Worm (Caenorhabditis elegans) whole organism, midembryonic: ENCODE data around the gene EGAP1.5.

Source experiments
- cog-1 ChIP-seq: sonication (generic microtip); optimal IDR thresholded peaks from 2 replicates; lab custom pipeline; 2016; ENCODE audit warnings: missing genetic modification characterization, missing compliant biosample characterization
- klf-2 ChIP-seq: fragments of 200-800 bp; sonication (Bioruptor generic); conservative IDR thresholded peaks from 2 replicates; pipeline ENCODE4 v1.3.6; 2022; ENCODE audit warnings: missing genetic modification reagents, missing genetic modification characterization, missing compliant biosample characterization
- ref-1 ChIP-seq: fragments of 200-800 bp; sonication (Bioruptor generic); conservative IDR thresholded peaks from 2 replicates; pipeline ENCODE4 v1.3.6; 2022; ENCODE audit warnings: missing genetic modification reagents, missing genetic modification characterization, missing compliant biosample characterization
- tab-1 ChIP-seq: fragments of 200-800 bp; sonication (Bioruptor generic); IDR thresholded peaks from 2 replicates; pipeline ENCODE4 v1.3.6; 2022; ENCODE audit warnings: missing genetic modification characterization, missing compliant biosample characterization
- ztf-23 ChIP-seq: fragments of 200-800 bp; sonication (Bioruptor generic); IDR thresholded peaks from 2 replicates; pipeline ENCODE4 v1.3.6; 2022; ENCODE audit warnings: missing genetic modification reagents, missing genetic modification characterization, missing compliant biosample characterization
- ztf-29 ChIP-seq: fragments of 200-800 bp; sonication (Bioruptor generic); IDR thresholded peaks from 2 replicates; pipeline ENCODE4 v1.3.6; 2022; ENCODE audit warnings: missing genetic modification reagents, missing genetic modification characterization, missing compliant biosample characterization

- no peak for TF ChIP-seq ztf-23 (GFP tag; lab: Robert Waterston, UW)
- TF ChIP-seq ref-1 (GFP tag; lab: Robert Waterston, UW): no peak
- no peak for TF ChIP-seq cog-1 (tag; lab: Kevin White, UChicago)
- TF ChIP-seq ztf-29: no peak
- no peak for TF ChIP-seq tab-1 (GFP tag; lab: Robert Waterston, UW)
- TF ChIP-seq klf-2 (GFP tag; lab: Robert Waterston, UW): no peak
Observed at ce11 chrIII:5898631-5899030, 32.9 kb upstream of the EGAP1.5 start.
